Fruit fly (Drosophila melanogaster): ENCODE measurements around the gene CG33170.

CG33170 gene

DNA sequence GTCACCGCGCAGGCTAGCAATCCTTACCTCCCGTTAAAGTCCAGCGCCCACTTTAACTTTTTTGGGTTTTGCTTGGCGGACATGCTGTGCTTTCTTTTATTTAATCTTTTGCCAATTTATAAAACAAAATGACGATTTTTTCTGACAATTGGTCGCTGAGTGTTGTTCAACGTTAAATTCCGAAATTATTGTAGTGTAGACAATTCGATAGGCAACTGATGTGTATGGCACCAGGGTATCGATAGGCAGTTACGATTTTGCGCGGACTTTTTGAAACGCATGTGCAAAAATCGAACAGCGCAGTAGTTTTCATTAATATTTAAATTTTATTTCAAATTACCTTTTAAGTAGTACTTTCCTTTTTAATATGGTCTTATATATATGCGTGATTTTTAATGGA lies 3.7 kb downstream of the CG33170 start, which contains the start of gene EMC4 (continued):
- TF ChIP-seq Doc3 (GFP tag; IDR thresholded peaks at IDR 0.05; ENCODE audit: partially characterized antibody) (peak; percentile 36; the same call in 1 of the 3 replicates), sc (optimal IDR thresholded peaks at IDR 0.05) (no peak), sc (GFP tag; optimal IDR thresholded peaks at IDR 0.05) (no peak), CG16779 (GFP tag; IDR thresholded peaks at IDR 0.05) (no peak), gt (GFP tag; IDR thresholded peaks at IDR 0.05) (no peak), chinmo (GFP tag; IDR thresholded peaks at IDR 0.05; ENCODE audit: partially characterized antibody) (no peak), Jarid2 (GFP tag; optimal IDR thresholded peaks at IDR 0.05) (no peak), Opbp (GFP tag; IDR thresholded peaks at IDR 0.05; ENCODE audit: partially characterized antibody) (peak; percentile 82; the same call in 2 of the 3 replicates), ase (GFP tag; IDR thresholded peaks at IDR 0.05) (no peak), sna (GFP tag; IDR thresholded peaks at IDR 0.05; ENCODE audit: partially characterized antibody) (peak; percentile 66), Lim3 (GFP tag; IDR thresholded peaks at IDR 0.05) (no peak), Dip2 (GFP tag; IDR thresholded peaks at IDR 0.05) (no peak), CG6765 (GFP tag; optimal IDR thresholded peaks at IDR 0.05) (no peak), E2f2 (GFP tag; IDR thresholded peaks at IDR 0.05) (peak; percentile 97), CG33213 (GFP tag; optimal IDR thresholded peaks at IDR 0.05) (peak; percentile 63), ap (GFP tag; IDR thresholded peaks at IDR 0.05) (no peak), CG14050 (GFP tag; IDR thresholded peaks at IDR 0.05) (0 out of 3 replicates have a peak, but pooled peaks have one; percentile 21), rib (GFP tag; IDR thresholded peaks at IDR 0.05) (peak; percentile 50; the same call in 1 of the 2 replicates), CG12391 (tag; optimal IDR thresholded peaks at IDR 0.05) (peak; percentile 54), stwl (tag; optimal IDR thresholded peaks at IDR 0.05) (peak; percentile 90), ftz-f1 (GFP tag; optimal IDR thresholded peaks at IDR 0.05) (no peak), Aef1 (GFP tag; IDR thresholded peaks at IDR 0.05) (no peak), Trl (optimal IDR thresholded peaks at IDR 0.05) (no peak), Trl (GFP tag; optimal IDR thresholded peaks at IDR 0.05) (peak; percentile 42), ewg (GFP tag; optimal IDR thresholded peaks at IDR 0.05) (peak; percentile 20), cas (GFP tag; IDR thresholded peaks at IDR 0.05) (no peak), CG2678 (tag; optimal IDR thresholded peaks at IDR 0.05) (peak; percentile 21), CTCF (GFP tag; optimal IDR thresholded peaks at IDR 0.05) (peak; percentile 14), CG2129 (GFP tag; IDR thresholded peaks at IDR 0.05; ENCODE audit: partially characterized antibody) (0 out of 2 replicates have a peak, but pooled peaks have one; percentile 20), CG13894 (tag; optimal IDR thresholded peaks at IDR 0.05) (peak; percentile 38), CG34422 (GFP tag; IDR thresholded peaks at IDR 0.05) (0 out of 3 replicates have a peak, but pooled peaks have one; percentile 18), CG10654 (GFP tag; optimal IDR thresholded peaks at IDR 0.05) (no peak), Dref (GFP tag; IDR thresholded peaks at IDR 0.05) (peak; percentile 93), CG17612 (GFP tag; IDR thresholded peaks at IDR 0.05) (no peak), bcd (GFP tag; optimal IDR thresholded peaks at IDR 0.05) (peak; percentile 2), gsb-n (tag; optimal IDR thresholded peaks at IDR 0.05) (peak; percentile 11), CG13287 (GFP tag; IDR thresholded peaks at IDR 0.05; ENCODE audit: partially characterized antibody) (peak; percentile 80), sens-2 (GFP tag; IDR thresholded peaks at IDR 0.05) (no peak), D19A (tag; optimal IDR thresholded peaks at IDR 0.05) (peak; percentile 9), tin (GFP tag; optimal IDR thresholded peaks at IDR 0.05) (peak; percentile 51), gfzf (GFP tag; optimal IDR thresholded peaks at IDR 0.05) (peak; percentile 21), Dp (GFP tag; optimal IDR thresholded peaks at IDR 0.05) (peak; percentile 95), chif (GFP tag; optimal IDR thresholded peaks at IDR 0.05) (peak; percentile 22 to 51), CG1832 (GFP tag; optimal IDR thresholded peaks at IDR 0.05) (no peak), Chrac-16 (GFP tag; optimal IDR thresholded peaks at IDR 0.05) (peak; percentile 39), Nf-YB (GFP tag; optimal IDR thresholded peaks at IDR 0.05) (no peak), HmgZ (tag; optimal IDR thresholded peaks at IDR 0.05) (peak; percentile 77), Dek (tag; optimal IDR thresholded peaks at IDR 0.05) (peak; percentile 14), Hmr (GFP tag; optimal IDR thresholded peaks at IDR 0.05) (peak; percentile 29), fru (optimal IDR thresholded peaks at IDR 0.05) (no peak), kay (GFP tag; optimal IDR thresholded peaks at IDR 0.05) (peak; percentile 44), CHES-1-like (GFP tag; optimal IDR thresholded peaks at IDR 0.05) (peak; percentile 27)

Measured in whole organism, embryonic.